Worm (Caenorhabditis elegans) whole organism, L1 larva: ENCODE measurements around the gene skr-9.
A peak's percentile ranks its signal among the peaks of the same experiment; 100 is the strongest.

Experiments used
- C16A3.4 ChIP-seq: fragments of 150-350 bp; optimal IDR thresholded peaks from 2 replicates; lab custom pipeline; 2014; ENCODE audit warnings: missing biosample characterization, missing genetic modification characterization
- Y116A8C.19 ChIP-seq: sonication (generic microtip); optimal IDR thresholded peaks from 2 replicates; lab custom pipeline; 2016; ENCODE audit warnings: missing compliant biosample characterization, missing genetic modification characterization, borderline replicate concordance
- aha-1 ChIP-seq: fragments of 150-350 bp; optimal IDR thresholded peaks from 2 replicates; lab custom pipeline; 2014; ENCODE audit warnings: missing biosample characterization, missing genetic modification characterization
- aly-2 ChIP-seq: fragments of 150-350 bp; optimal IDR thresholded peaks from 2 replicates; lab custom pipeline; 2014; ENCODE audit warnings: missing biosample characterization, missing genetic modification characterization
- ama-1 ChIP-seq: fragments of 150-350 bp; optimal IDR thresholded peaks from 2 replicates; lab custom pipeline; 2014
- blmp-1 ChIP-seq: fragments of 150-350 bp; optimal IDR thresholded peaks from 2 replicates; lab custom pipeline; 2014; ENCODE audit warnings: missing biosample characterization, missing genetic modification characterization
- ceh-63 ChIP-seq: fragments of 200-800 bp; sonication (Bioruptor generic); optimal IDR thresholded peaks from 2 replicates; lab custom pipeline; 2018; ENCODE audit warnings: mild to moderate bottlenecking, missing genetic modification characterization, missing compliant biosample characterization
- ceh-8 ChIP-seq: fragments of 200-800 bp; sonication (Bioruptor generic); optimal IDR thresholded peaks from 2 replicates; lab custom pipeline; 2018; ENCODE audit warnings: mild to moderate bottlenecking, missing genetic modification characterization, moderate library complexity, missing compliant biosample characterization
- ceh-82 ChIP-seq, 3 experiments: fragments of 150-350 bp in 1 of 3; sonication (generic microtip) in 2 of 3; optimal IDR thresholded peaks; 2 replicates each; lab custom pipeline; 2014 to 2017; ENCODE audit warnings: missing biosample characterization in 3 of 3, missing genetic modification characterization in 3 of 3
- ceh-90 ChIP-seq: sonication (generic microtip); optimal IDR thresholded peaks from 2 replicates; lab custom pipeline; 2016; ENCODE audit warnings: missing genetic modification characterization, missing compliant biosample characterization
- ces-1 ChIP-seq: fragments of 150-350 bp; optimal IDR thresholded peaks from 2 replicates; lab custom pipeline; 2014; ENCODE audit warnings: missing biosample characterization, missing genetic modification reagents, missing genetic modification characterization
- dsc-1 ChIP-seq: sonication (generic microtip); optimal IDR thresholded peaks from 2 replicates; lab custom pipeline; 2016; ENCODE audit warnings: mild to moderate bottlenecking, missing genetic modification characterization, missing compliant biosample characterization
- efl-1 ChIP-seq, 4 experiments: fragments of 150-350 bp; optimal IDR thresholded peaks in 3 of 4; peaks in 1 of 4; 1 replicate in 1 of 4; 2 replicates in 3 of 4; lab custom pipeline; 2014; ENCODE audit warnings: missing biosample characterization in 2 of 4, missing genetic modification characterization in 2 of 4, missing genetic modification reagents in 2 of 4
- efl-3 ChIP-seq: fragments of 200-800 bp; sonication (Bioruptor generic); optimal IDR thresholded peaks from 2 replicates; lab custom pipeline; 2018; ENCODE audit warnings: mild to moderate bottlenecking, missing genetic modification characterization, missing compliant biosample characterization
- egl-13 ChIP-seq: sonication (generic microtip); optimal IDR thresholded peaks from 2 replicates; lab custom pipeline; 2016; ENCODE audit warnings: missing genotype, missing genetic modification reagents, missing genetic modification characterization, missing compliant biosample characterization
- egl-27 ChIP-seq, 2 experiments: fragments of 150-350 bp in 1 of 2; sonication (generic microtip); optimal IDR thresholded peaks; 3 replicates each; lab custom pipeline; 2017 to 2018; ENCODE audit warnings: missing biosample characterization in 2 of 2, missing genetic modification characterization in 2 of 2, missing genetic modification reagents in 2 of 2
- elt-2 ChIP-seq: sonication (generic microtip); optimal IDR thresholded peaks from 2 replicates; lab custom pipeline; 2016; ENCODE audit warnings: missing genetic modification characterization, mild to moderate bottlenecking, inconsistent platforms, missing compliant biosample characterization, missing genetic modification reagents
- fkh-4 ChIP-seq: sonication (generic microtip); optimal IDR thresholded peaks from 2 replicates; lab custom pipeline; 2016; ENCODE audit warnings: missing compliant biosample characterization, missing genetic modification characterization, borderline replicate concordance
- fos-1 ChIP-seq: fragments of 150-350 bp; optimal IDR thresholded peaks from 2 replicates; lab custom pipeline; 2014; ENCODE audit warnings: missing biosample characterization, missing genetic modification characterization
- grh-1 ChIP-seq: fragments of 200-800 bp; sonication (Bioruptor generic); IDR thresholded peaks from 2 replicates; pipeline ENCODE4 v1.3.6; 2022; ENCODE audit warnings: missing genetic modification reagents, missing genetic modification characterization, missing compliant biosample characterization
- hpl-2 ChIP-seq: fragments of 150-350 bp; optimal IDR thresholded peaks from 2 replicates; lab custom pipeline; 2014; ENCODE audit warnings: missing biosample characterization, missing genetic modification reagents, missing genetic modification characterization
- irx-1 ChIP-seq: sonication (generic microtip); optimal IDR thresholded peaks from 2 replicates; lab custom pipeline; 2016; ENCODE audit warnings: missing genetic modification characterization, missing compliant biosample characterization
- jun-1 ChIP-seq: fragments of 150-350 bp; optimal IDR thresholded peaks from 2 replicates; lab custom pipeline; 2014; ENCODE audit warnings: missing biosample characterization, missing genetic modification reagents, missing genetic modification characterization
- lin-14 ChIP-seq: fragments of 200-800 bp; sonication (Bioruptor generic); optimal IDR thresholded peaks from 2 replicates; lab custom pipeline; 2018; ENCODE audit warnings: mild to moderate bottlenecking, missing genetic modification characterization, moderate library complexity, missing compliant biosample characterization
- lin-15B ChIP-seq: fragments of 150-350 bp; sonication (generic microtip); optimal IDR thresholded peaks from 3 replicates; lab custom pipeline; 2014; ENCODE audit warnings: missing biosample characterization, missing genetic modification characterization
- mab-9 ChIP-seq: fragments of 200-800 bp; sonication (Bioruptor generic); IDR thresholded peaks from 2 replicates; pipeline ENCODE4 v1.3.6; 2022; ENCODE audit warnings: missing genetic modification reagents, missing genetic modification characterization, missing compliant biosample characterization
- mdl-1 ChIP-seq, 2 experiments: fragments of 150-350 bp; optimal IDR thresholded peaks; 2 replicates each; lab custom pipeline; 2014 to 2017; ENCODE audit warnings: missing biosample characterization in 2 of 2, missing genetic modification characterization in 2 of 2, inconsistent platforms in 1 of 2
- mef-2 ChIP-seq: fragments of 150-350 bp; optimal IDR thresholded peaks from 2 replicates; lab custom pipeline; 2014; ENCODE audit warnings: missing biosample characterization, missing genetic modification characterization
- mep-1 ChIP-seq: fragments of 150-350 bp; optimal IDR thresholded peaks from 2 replicates; lab custom pipeline; 2014; ENCODE audit warnings: missing biosample characterization, missing genetic modification characterization
- nhr-11 ChIP-seq: fragments of 150-350 bp; optimal IDR thresholded peaks from 2 replicates; lab custom pipeline; 2014; ENCODE audit warnings: missing biosample characterization, missing genetic modification characterization
- nhr-12 ChIP-seq: sonication (generic microtip); optimal IDR thresholded peaks from 2 replicates; lab custom pipeline; 2017; ENCODE audit warnings: missing biosample characterization, missing genetic modification characterization
- nhr-19 ChIP-seq: fragments of 200-800 bp; sonication (Bioruptor generic); conservative IDR thresholded peaks from 2 replicates; pipeline ENCODE4 v1.3.6; 2022; ENCODE audit warnings: missing genetic modification characterization, missing compliant biosample characterization
- nhr-20 ChIP-seq: sonication (generic microtip); optimal IDR thresholded peaks from 2 replicates; lab custom pipeline; 2016; ENCODE audit warnings: mild to moderate bottlenecking, missing genetic modification characterization, missing compliant biosample characterization
- nhr-76 ChIP-seq: sonication (generic microtip); optimal IDR thresholded peaks from 2 replicates; lab custom pipeline; 2017; ENCODE audit warnings: missing biosample characterization, missing genetic modification characterization
- nhr-77 ChIP-seq: fragments of 150-350 bp; optimal IDR thresholded peaks from 2 replicates; lab custom pipeline; 2014; ENCODE audit warnings: missing biosample characterization, missing genetic modification characterization
- nhr-84 ChIP-seq: sonication (generic microtip); optimal IDR thresholded peaks from 2 replicates; lab custom pipeline; 2017; ENCODE audit warnings: missing biosample characterization, missing genetic modification characterization
- nhr-85 ChIP-seq: sonication (generic microtip); peaks from one replicate; lab custom pipeline; 2016; ENCODE audit warnings: missing genetic modification characterization, inconsistent platforms, missing compliant biosample characterization
- nhr-90 ChIP-seq: sonication (generic microtip); optimal IDR thresholded peaks from 2 replicates; lab custom pipeline; 2016; ENCODE audit warnings: mild to moderate bottlenecking, missing genetic modification characterization, missing compliant biosample characterization; ENCODE audit not compliant: poor library complexity
- pag-3 ChIP-seq: sonication (generic microtip); optimal IDR thresholded peaks from 2 replicates; lab custom pipeline; 2017; ENCODE audit warnings: missing genetic modification characterization, mild to moderate bottlenecking, missing compliant biosample characterization, antibody characterized with exemption, borderline replicate concordance; ENCODE audit not compliant: insufficient read depth
- pax-3 ChIP-seq: fragments of 200-800 bp; sonication (Bioruptor generic); optimal IDR thresholded peaks from 2 replicates; lab custom pipeline; 2018; ENCODE audit warnings: mild to moderate bottlenecking, missing genetic modification characterization, moderate library complexity, missing compliant biosample characterization
- rnt-1 ChIP-seq: sonication (generic microtip); optimal IDR thresholded peaks from 2 replicates; lab custom pipeline; 2016; ENCODE audit warnings: mild to moderate bottlenecking, missing genetic modification characterization, moderate library complexity, missing compliant biosample characterization
- skn-1 ChIP-seq: fragments of 150-350 bp; optimal IDR thresholded peaks from 2 replicates; lab custom pipeline; 2014; ENCODE audit warnings: missing biosample characterization, missing genetic modification characterization
- snpc-4 ChIP-seq: fragments of 150-350 bp; optimal IDR thresholded peaks from 2 replicates; lab custom pipeline; 2014; ENCODE audit warnings: missing biosample characterization, missing genetic modification characterization
- snu-23 ChIP-seq: sonication (generic microtip); optimal IDR thresholded peaks from 2 replicates; lab custom pipeline; 2016; ENCODE audit warnings: missing genetic modification characterization, missing compliant biosample characterization
- sox-4 ChIP-seq: sonication (generic microtip); optimal IDR thresholded peaks from 2 replicates; lab custom pipeline; 2016; ENCODE audit warnings: missing genetic modification characterization, missing compliant biosample characterization
- sptf-1 ChIP-seq: fragments of 150-350 bp; optimal IDR thresholded peaks from 2 replicates; lab custom pipeline; 2014; ENCODE audit warnings: missing biosample characterization, missing genetic modification characterization
- sup-37 ChIP-seq: fragments of 200-800 bp; sonication (Bioruptor generic); optimal IDR thresholded peaks from 2 replicates; lab custom pipeline; 2018; ENCODE audit warnings: mild to moderate bottlenecking, missing genetic modification characterization, missing compliant biosample characterization
- unc-130 ChIP-seq: fragments of 150-350 bp; optimal IDR thresholded peaks from 2 replicates; lab custom pipeline; 2017; ENCODE audit warnings: missing biosample characterization, missing genetic modification characterization, inconsistent platforms
- unc-98 ChIP-seq: fragments of 200-800 bp; sonication (Bioruptor generic); IDR thresholded peaks from 2 replicates; pipeline ENCODE4 v1.3.6; 2022; ENCODE audit warnings: missing genetic modification characterization, missing compliant biosample characterization
- vab-15 ChIP-seq: sonication (generic microtip); optimal IDR thresholded peaks from 2 replicates; lab custom pipeline; 2017; ENCODE audit warnings: missing genotype, mild to moderate bottlenecking, missing genetic modification characterization, missing compliant biosample characterization
- xbp-1 ChIP-seq: sonication (generic microtip); optimal IDR thresholded peaks from 2 replicates; lab custom pipeline; 2016; ENCODE audit warnings: missing genetic modification characterization, missing compliant biosample characterization
- zag-1 ChIP-seq: fragments of 150-350 bp; optimal IDR thresholded peaks from 2 replicates; lab custom pipeline; 2014; ENCODE audit warnings: missing biosample characterization, missing genetic modification characterization

Gene skr-9

ce11 chrIV:17118585-17118984, 44.8 kb upstream of the skr-9 start, which contains the start of gene uaf-2 (continued):
- TF ChIP-seq unc-98 (GFP tag; lab: Robert Waterston, UW) (no peak), pax-3 (no peak), sox-4 (tag; lab: Kevin White, UChicago) (no peak), elt-2 (no peak), mep-1 (tag; lab: Kevin White, UChicago) (peak; percentile 18), pag-3 (no peak), nhr-90 (peak; percentile 5), fkh-4 (tag; lab: Kevin White, UChicago) (no peak), fos-1 (tag; lab: Kevin White, UChicago) (no peak), ama-1 (no peak), rnt-1 (tag; lab: Kevin White, UChicago) (peak; percentile 60), nhr-20 (tag; lab: Kevin White, UChicago) (peak; percentile 28), nhr-11 (tag; lab: Kevin White, UChicago) (no peak), Y116A8C.19 (tag; lab: Kevin White, UChicago) (no peak), hpl-2 (GFP tag; lab: Kevin White, UChicago) (no peak), mab-9 (GFP tag; lab: Robert Waterston, UW) (no peak), nhr-76 (tag; lab: Kevin White, UChicago) (no peak), vab-15 (tag; lab: Kevin White, UChicago) (no peak), nhr-85 (tag; lab: Kevin White, UChicago) (no peak), unc-130 (tag; lab: Kevin White, UChicago) (no peak), blmp-1 (tag; lab: Kevin White, UChicago) (peak; percentile 26), dsc-1 (tag; lab: Kevin White, UChicago) (no peak), sptf-1 (tag; lab: Kevin White, UChicago) (no peak), nhr-84 (no peak), lin-15B (tag; lab: Kevin White, UChicago) (peak; percentile 7), ceh-8 (no peak), efl-3 (GFP tag; lab: Kevin White, UChicago) (no peak), nhr-77 (tag; lab: Kevin White, UChicago) (no peak), snu-23 (GFP tag; lab: Kevin White, UChicago) (peak; percentile 51), ceh-82 (tag; optimal IDR thresholded peaks at IDR 0.05; lab: Kevin White, UChicago) (peak in 2 of 3 experiments; percentile 16 to 43), ces-1 (GFP tag; lab: Kevin White, UChicago) (no peak), ceh-63 (GFP tag; lab: Kevin White, UChicago) (no peak), C16A3.4 (tag; lab: Kevin White, UChicago) (peak; percentile 33), lin-14 (GFP tag; lab: Kevin White, UChicago) (no peak), mdl-1 (tag; optimal IDR thresholded peaks at IDR 0.05; lab: Kevin White, UChicago) (peak in 1 of 2 experiments; percentile 17), nhr-12 (no peak), snpc-4 (tag; lab: Kevin White, UChicago) (no peak), sup-37 (GFP tag; lab: Kevin White, UChicago) (no peak), ceh-90 (tag; lab: Kevin White, UChicago) (no peak), nhr-19 (GFP tag; lab: Robert Waterston, UW) (0 out of 2 replicates have a peak, but pooled peaks have one; percentile 23), aly-2 (tag; lab: Kevin White, UChicago) (no peak), grh-1 (GFP tag; lab: Robert Waterston, UW) (no peak), egl-13 (tag; lab: Kevin White, UChicago) (no peak), xbp-1 (peak; percentile 0), irx-1 (tag; lab: Kevin White, UChicago) (no peak), zag-1 (tag; lab: Kevin White, UChicago) (no peak), efl-1 (optimal IDR thresholded peaks at IDR 0.05; lab: Kevin White, UChicago) (peak; percentile 42 to 48), efl-1 (GFP tag; optimal IDR thresholded peaks at IDR 0.05 in 1 of 2; lab: Kevin White, UChicago) (peak; percentile 39 to 91), egl-27 (tag; optimal IDR thresholded peaks at IDR 0.05; lab: Kevin White, UChicago) (no peak), skn-1 (tag; lab: Kevin White, UChicago) (peak; percentile 10), jun-1 (tag; lab: Kevin White, UChicago) (no peak), aha-1 (tag; lab: Kevin White, UChicago) (no peak), mef-2 (no peak)
